Fruit fly (Drosophila melanogaster) S2 (cell line): Measurements from ENCODE around the gene CG4101.

Experiments
- CG8478 ChIP-seq: fragments of >200 bp; optimal IDR thresholded peaks from 2 replicates; lab custom pipeline; 2018
- CTCF ChIP-seq, 2 experiments: fragments of >200 bp; optimal IDR thresholded peaks; 2 replicates each; lab custom pipeline; 2018

DNA sequence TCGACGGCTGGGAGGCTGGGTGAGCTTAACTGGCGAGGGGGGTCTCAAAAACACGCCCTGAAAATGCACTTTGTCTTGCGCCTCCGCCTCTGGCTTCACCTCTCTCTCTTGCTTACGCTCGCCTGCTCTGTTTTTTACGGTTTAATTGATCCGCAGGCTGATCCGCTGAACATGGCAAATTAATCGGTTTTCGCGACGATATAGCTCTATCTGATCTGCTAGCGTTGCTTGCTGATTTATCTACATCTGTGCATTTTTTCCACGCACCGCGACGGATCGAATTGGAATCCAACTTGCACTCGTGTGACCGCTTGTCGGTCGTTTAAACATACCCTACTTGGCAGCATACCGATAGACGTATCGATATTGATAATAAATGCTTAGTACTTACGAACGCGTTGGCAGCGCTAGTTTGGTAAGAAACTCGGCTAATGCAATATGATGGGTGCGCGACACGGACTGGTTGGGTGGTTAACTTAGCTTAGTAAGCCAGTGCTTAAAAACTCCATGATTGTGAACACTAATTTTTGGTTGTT, 35.4 kb downstream of the CG4101 start, which contains the start of gene Abl:
- no peak for TF ChIP-seq CG8478 (lab: Kevin White, UChicago)
- TF ChIP-seq CTCF (optimal IDR thresholded peaks at IDR 0.05; lab: Kevin White, UChicago): peak; percentile 76 to 78
